Worm (Caenorhabditis elegans) whole organism, midembryonic: Measurements from ENCODE around the gene F32D8.15.

Experiments
- T22C8.4 ChIP-seq: fragments of 200-800 bp; sonication (Bioruptor generic); IDR thresholded peaks from 2 replicates; pipeline ENCODE4 v1.3.6; 2022; ENCODE audit warnings: missing genetic modification characterization, missing compliant biosample characterization
- cog-1 ChIP-seq: sonication (generic microtip); optimal IDR thresholded peaks from 2 replicates; lab custom pipeline; 2016; ENCODE audit warnings: missing genetic modification characterization, missing compliant biosample characterization
- flt-1 ChIP-seq: fragments of 200-800 bp; sonication (Bioruptor generic); IDR thresholded peaks from 2 replicates; pipeline ENCODE4 v1.3.6; 2022; ENCODE audit warnings: missing genetic modification characterization, missing compliant biosample characterization
- klf-2 ChIP-seq: fragments of 200-800 bp; sonication (Bioruptor generic); conservative IDR thresholded peaks from 2 replicates; pipeline ENCODE4 v1.3.6; 2022; ENCODE audit warnings: missing genetic modification reagents, missing genetic modification characterization, missing compliant biosample characterization
- ztf-29 ChIP-seq: fragments of 200-800 bp; sonication (Bioruptor generic); IDR thresholded peaks from 2 replicates; pipeline ENCODE4 v1.3.6; 2022; ENCODE audit warnings: missing genetic modification reagents, missing genetic modification characterization, missing compliant biosample characterization

DNA sequence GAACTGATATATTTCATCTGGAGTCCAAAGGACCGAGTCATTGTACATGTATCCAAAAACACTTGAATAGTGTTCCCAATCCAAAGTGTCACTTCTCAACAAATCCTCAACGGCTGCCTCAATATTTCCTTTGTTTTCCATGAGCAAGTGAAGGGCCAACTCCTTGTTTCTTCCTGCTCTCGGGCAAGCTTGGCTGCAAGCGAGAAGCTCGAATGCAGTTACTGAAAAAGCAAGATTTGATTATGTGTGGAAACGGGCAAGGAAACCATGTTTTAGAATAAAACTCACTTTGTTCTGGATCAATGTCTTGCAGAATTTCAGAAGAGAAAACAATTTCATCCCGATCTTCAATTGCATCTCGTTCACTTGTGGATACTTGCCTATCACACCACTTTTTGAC is 49.7 kb upstream of the F32D8.15 start:
- TF ChIP-seq flt-1 (no peak), ztf-29 (no peak), klf-2 (GFP tag; lab: Robert Waterston, UW) (no peak), cog-1 (tag; lab: Kevin White, UChicago) (no peak), T22C8.4 (GFP tag; lab: Robert Waterston, UW) (no peak)
